Fruit fly (Drosophila melanogaster) whole organism, larva: ENCODE results near the gene TotE.

Experiments
- noc ChIP-seq: fragments of 200-800 bp; sonication (Bioruptor generic); optimal IDR thresholded peaks from 3 replicates; lab custom pipeline; 2019; ENCODE audit warnings: missing biosample characterization, mild to moderate bottlenecking, missing genetic modification characterization, moderate library complexity

The TotE gene

dm6 chr2L:19913416-19913815 is at the start of gene TotE:
Gene TotE (minus strand): TSS chr2L:19913516.
- no peak for TF ChIP-seq noc

dm6 chr2L:19962252-19962729 is 49.0 kb upstream of the TotE start, which contains the start of the genes CG13965 and CG16772:
Gene CG13965 (minus strand): TSS chr2L:19962352.
Gene CG16772 (plus strand): TSS chr2L:19962679.
- TF ChIP-seq noc: no peak

dm6 chr2L:19961585-19961984 is 48.3 kb upstream of the TotE start, which contains the start of gene CG42866:
Gene CG42866 (minus strand): TSS chr2L:19961685.
- no peak for TF ChIP-seq noc

- no peak for TF ChIP-seq noc
Measured at dm6 chr2L:19960930-19961329, 47.6 kb upstream of the TotE start, which contains the start of gene CG34051. Gene CG34051 (minus strand): TSS chr2L:19961030.

- TF ChIP-seq noc: no peak
Measured at dm6 chr2L:19958520-19959161, 45.3 kb upstream of the TotE start, which contains the start of gene COX4. Gene COX4 (plus strand): TSS chr2L:19958713.

- no peak for TF ChIP-seq noc
Measured at dm6 chr2L:19952221-19952620, 38.9 kb upstream of the TotE start.

- peak; percentile 2 for TF ChIP-seq noc
Measured at dm6 chr2L:19951543-19952163, 38.3 kb upstream of the TotE start.

dm6 chr2L:19949600-19949999 is 36.3 kb upstream of the TotE start:
- TF ChIP-seq noc: no peak

- no peak for TF ChIP-seq noc
Measured at dm6 chr2L:19947992-19948524, 34.7 kb upstream of the TotE start.

- TF ChIP-seq noc: no peak
Measured at dm6 chr2L:19944309-19945172, 31.2 kb upstream of the TotE start.

dm6 chr2L:19943112-19943511 is 29.8 kb upstream of the TotE start:
- TF ChIP-seq noc: no peak

dm6 chr2L:19942510-19942909 is 29.2 kb upstream of the TotE start:
- no peak for TF ChIP-seq noc

dm6 chr2L:19941352-19941851 is 28.1 kb upstream of the TotE start:
- TF ChIP-seq noc: peak; percentile 78

dm6 chr2L:19940036-19940435 is 26.7 kb upstream of the TotE start:
- TF ChIP-seq noc: no peak

- TF ChIP-seq noc: no peak
Measured at dm6 chr2L:19937804-19938461, 24.6 kb upstream of the TotE start.
